Worm (Caenorhabditis elegans) whole organism, L3 larva: ENCODE measurements around the gene unc-77.
A peak's percentile ranks its signal among the peaks of the same experiment; 100 is the strongest.

Experiments
- aly-2 ChIP-seq: fragments of 150-350 bp; optimal IDR thresholded peaks from 2 replicates; lab custom pipeline; 2014; ENCODE audit warnings: missing biosample characterization, missing genetic modification characterization
- ama-1 ChIP-seq: fragments of 150-350 bp; optimal IDR thresholded peaks from 2 replicates; lab custom pipeline; 2018
- ceh-16 ChIP-seq: sonication (generic microtip); optimal IDR thresholded peaks from 2 replicates; lab custom pipeline; 2017; ENCODE audit warnings: missing biosample characterization, missing genetic modification characterization
- ceh-28 ChIP-seq: fragments of 150-350 bp; optimal IDR thresholded peaks from 2 replicates; lab custom pipeline; 2014; ENCODE audit warnings: missing biosample characterization, missing genetic modification reagents, missing genetic modification characterization
- ceh-9 ChIP-seq: sonication (generic microtip); optimal IDR thresholded peaks from 2 replicates; lab custom pipeline; 2018; ENCODE audit warnings: missing biosample characterization, missing genetic modification characterization
- daf-12 ChIP-seq: fragments of 150-350 bp; optimal IDR thresholded peaks from 2 replicates; lab custom pipeline; 2014; ENCODE audit warnings: missing biosample characterization, missing genetic modification reagents, missing genetic modification characterization
- egl-5 ChIP-seq: fragments of 150-350 bp; optimal IDR thresholded peaks from 2 replicates; lab custom pipeline; 2017; ENCODE audit warnings: missing biosample characterization, missing genetic modification reagents, missing genetic modification characterization, inconsistent platforms
- elt-1 ChIP-seq: fragments of 150-350 bp; optimal IDR thresholded peaks from 2 replicates; lab custom pipeline; 2014; ENCODE audit warnings: missing biosample characterization, missing genetic modification characterization
- elt-2 ChIP-seq: sonication (generic microtip); optimal IDR thresholded peaks from 2 replicates; lab custom pipeline; 2016; ENCODE audit warnings: missing genetic modification reagents, mild to moderate bottlenecking, missing genetic modification characterization, missing compliant biosample characterization
- fkh-10 ChIP-seq: sonication (generic microtip); optimal IDR thresholded peaks from 2 replicates; lab custom pipeline; 2017; ENCODE audit warnings: missing biosample characterization, missing genetic modification reagents, missing genetic modification characterization
- fos-1 ChIP-seq: fragments of 150-350 bp; optimal IDR thresholded peaks from 2 replicates; lab custom pipeline; 2014; ENCODE audit warnings: missing biosample characterization, missing genetic modification characterization
- hmg-11 ChIP-seq: sonication (generic microtip); optimal IDR thresholded peaks from 2 replicates; lab custom pipeline; 2016; ENCODE audit warnings: missing genetic modification characterization, missing compliant biosample characterization
- jun-1 ChIP-seq: fragments of 150-350 bp; optimal IDR thresholded peaks from 2 replicates; lab custom pipeline; 2014; ENCODE audit warnings: missing biosample characterization, missing genetic modification reagents, missing genetic modification characterization
- lin-15B ChIP-seq: fragments of 150-350 bp; optimal IDR thresholded peaks from 2 replicates; lab custom pipeline; 2014; ENCODE audit warnings: missing biosample characterization, missing genetic modification characterization
- lin-39 ChIP-seq: fragments of 150-350 bp; optimal IDR thresholded peaks from 2 replicates; lab custom pipeline; 2018; ENCODE audit warnings: missing biosample characterization, missing genetic modification reagents, missing genetic modification characterization
- lsy-12 ChIP-seq: sonication (generic microtip); optimal IDR thresholded peaks from 2 replicates; lab custom pipeline; 2016; ENCODE audit warnings: mild to moderate bottlenecking, missing genetic modification characterization, missing compliant biosample characterization
- mdl-1 ChIP-seq: fragments of 150-350 bp; optimal IDR thresholded peaks from 2 replicates; lab custom pipeline; 2014; ENCODE audit warnings: missing biosample characterization, missing genetic modification characterization
- nhr-12 ChIP-seq: fragments of 150-350 bp; optimal IDR thresholded peaks from 2 replicates; lab custom pipeline; 2014; ENCODE audit warnings: missing biosample characterization, missing genetic modification characterization
- nhr-23 ChIP-seq: fragments of 150-350 bp; optimal IDR thresholded peaks from 2 replicates; lab custom pipeline; 2014; ENCODE audit warnings: missing biosample characterization, missing genetic modification reagents, missing genetic modification characterization
- nhr-237 ChIP-seq: fragments of 150-350 bp; optimal IDR thresholded peaks from 2 replicates; lab custom pipeline; 2014; ENCODE audit warnings: missing biosample characterization, missing genetic modification characterization
- nhr-25 ChIP-seq: sonication (generic microtip); optimal IDR thresholded peaks from 2 replicates; lab custom pipeline; 2017; ENCODE audit warnings: missing biosample characterization, missing genetic modification characterization
- nhr-28 ChIP-seq: fragments of 150-350 bp; optimal IDR thresholded peaks from 2 replicates; lab custom pipeline; 2014; ENCODE audit warnings: missing biosample characterization, missing genetic modification characterization
- nhr-67 ChIP-seq: fragments of 150-350 bp; optimal IDR thresholded peaks from 2 replicates; lab custom pipeline; 2014; ENCODE audit warnings: missing biosample characterization, missing genetic modification characterization
- nhr-76 ChIP-seq: fragments of 150-350 bp; sonication (generic microtip); optimal IDR thresholded peaks from 5 replicates; lab custom pipeline; 2014; ENCODE audit warnings: missing biosample characterization, missing genetic modification characterization
- nhr-77 ChIP-seq: fragments of 150-350 bp; optimal IDR thresholded peaks from 2 replicates; lab custom pipeline; 2014; ENCODE audit warnings: missing biosample characterization, missing genetic modification characterization
- pha-4 ChIP-seq: fragments of 150-350 bp; optimal IDR thresholded peaks from 2 replicates; lab custom pipeline; 2014; ENCODE audit warnings: missing biosample characterization, missing genetic modification reagents, missing genetic modification characterization
- pqm-1 ChIP-seq: fragments of 150-350 bp; optimal IDR thresholded peaks from 2 replicates; lab custom pipeline; 2017; ENCODE audit warnings: missing biosample characterization, missing genetic modification characterization, inconsistent platforms
- skn-1 ChIP-seq: fragments of 150-350 bp; optimal IDR thresholded peaks from 2 replicates; lab custom pipeline; 2014; ENCODE audit warnings: missing biosample characterization, missing genetic modification characterization
- snpc-4 ChIP-seq: fragments of 150-350 bp; optimal IDR thresholded peaks from 2 replicates; lab custom pipeline; 2014; ENCODE audit warnings: missing biosample characterization, missing genetic modification characterization
- tbx-2 ChIP-seq: sonication (generic microtip); optimal IDR thresholded peaks from 2 replicates; lab custom pipeline; 2016; ENCODE audit warnings: mild to moderate bottlenecking, missing genetic modification characterization, missing compliant biosample characterization
- unc-39 ChIP-seq: sonication (generic microtip); optimal IDR thresholded peaks from 4 replicates; lab custom pipeline; 2017; ENCODE audit warnings: missing biosample characterization, missing genetic modification characterization
- unc-62 ChIP-seq: fragments of 150-350 bp; sonication (generic microtip); optimal IDR thresholded peaks from 4 replicates; lab custom pipeline; 2014; ENCODE audit warnings: missing biosample characterization, missing genetic modification reagents, missing genetic modification characterization
- ztf-4 ChIP-seq: fragments of 150-350 bp; optimal IDR thresholded peaks from 2 replicates; lab custom pipeline; 2014; ENCODE audit warnings: missing biosample characterization, missing genetic modification characterization

The unc-77 gene

DNA sequence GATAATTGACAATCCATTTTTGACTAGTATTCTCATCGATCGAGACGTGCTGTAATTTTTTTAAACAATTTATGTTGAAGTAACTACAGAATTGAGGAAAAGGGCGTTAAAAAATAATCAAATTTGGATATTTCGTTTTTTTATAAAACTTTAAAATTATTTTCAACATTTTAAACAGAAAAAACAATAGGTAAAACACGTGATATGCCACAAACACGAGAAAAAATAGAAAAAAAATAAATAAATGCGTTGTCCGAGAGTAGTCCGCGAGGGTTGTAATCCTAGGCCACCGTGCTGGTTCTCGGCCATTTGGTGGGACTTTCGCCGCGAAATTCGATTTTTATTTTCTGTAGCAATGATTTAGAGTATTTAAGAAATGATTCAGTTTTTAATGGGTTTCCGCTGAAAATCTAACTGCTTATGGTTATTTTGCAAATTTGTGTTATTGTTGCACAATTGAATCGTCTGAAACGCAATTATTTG lies 22.7 kb upstream of the unc-77 start, which contains the start of gene C49A9.10 (continued):
- TF ChIP-seq fos-1 (tag; lab: Kevin White, UChicago) (no peak), egl-5 (tag; lab: Kevin White, UChicago) (peak; percentile 13), nhr-12 (no peak), ceh-28 (peak; percentile 58), pqm-1 (peak; percentile 54), hmg-11 (tag; lab: Kevin White, UChicago) (peak; percentile 89), lin-15B (tag; lab: Kevin White, UChicago) (peak; percentile 85), elt-2 (tag; lab: Kevin White, UChicago) (peak; percentile 42), nhr-76 (no peak), lin-39 (tag; lab: Kevin White, UChicago) (peak; percentile 68)
- TF ChIP-seq, all 47 proteins: peak for 17

DNA sequence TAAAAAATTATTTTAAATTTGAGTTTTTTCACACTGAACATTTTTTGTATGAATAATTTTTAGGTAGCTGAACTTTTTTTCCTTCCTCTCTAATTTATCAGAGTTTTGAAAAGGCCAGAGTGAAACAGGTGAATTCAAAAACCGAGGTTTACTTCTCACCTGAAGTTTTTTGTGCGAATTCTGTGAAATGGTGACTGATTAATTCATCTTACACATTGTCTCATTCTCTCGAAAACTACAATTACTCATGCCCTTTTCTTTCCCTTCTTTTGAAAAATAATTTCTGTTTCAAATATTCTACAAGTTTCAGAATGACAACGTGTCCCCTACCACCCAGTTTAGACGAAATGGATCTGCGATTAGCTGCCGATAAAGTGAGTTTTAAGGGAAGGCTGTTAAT lies 18.1 kb upstream of the unc-77 start, which contains the start of gene tkr-2:
tkr-2 (plus strand) TSS at position 301 of the 400 bp plus-strand sequence.
- TF ChIP-seq ama-1 (lab: Kevin White, UChicago): no peak
- TF ChIP-seq nhr-25 (tag; lab: Kevin White, UChicago): no peak
- TF ChIP-seq ztf-4 (tag; lab: Kevin White, UChicago): no peak
- TF ChIP-seq lin-15B (tag; lab: Kevin White, UChicago): no peak
- TF ChIP-seq nhr-77 (tag; lab: Kevin White, UChicago): no peak
- TF ChIP-seq aly-2 (tag; lab: Kevin White, UChicago): no peak
- TF ChIP-seq nhr-76: no peak

DNA sequence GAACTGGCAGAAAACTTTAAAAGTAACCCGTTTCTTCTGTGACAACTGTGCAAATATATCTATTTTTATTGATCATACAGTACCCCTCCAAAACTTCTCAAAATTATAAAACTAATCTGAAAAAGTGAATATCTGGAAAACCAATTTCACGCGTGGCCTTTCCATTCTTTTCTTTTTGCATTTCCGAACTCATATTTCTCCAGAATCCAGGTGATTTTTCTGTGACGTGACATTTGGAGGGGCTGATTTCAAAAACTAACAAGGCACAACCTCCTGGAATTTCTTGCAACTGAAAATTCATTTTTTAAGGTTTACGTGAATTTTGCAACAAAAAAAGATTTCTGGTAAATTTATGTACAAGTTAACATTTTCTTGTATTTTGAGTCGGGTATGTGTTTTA lies 16.6 kb upstream of the unc-77 start:
- TF ChIP-seq aly-2 (tag; lab: Kevin White, UChicago): no peak
- TF ChIP-seq nhr-67 (tag; lab: Kevin White, UChicago): no peak
- no peak for TF ChIP-seq ama-1 (lab: Kevin White, UChicago)

ce11 chrIV:6187160-6187559 lies 3.5 kb upstream of the unc-77 start:
- TF ChIP-seq elt-1: no peak
- no peak for TF ChIP-seq daf-12 (tag; lab: Kevin White, UChicago)
- no peak for TF ChIP-seq fos-1 (tag; lab: Kevin White, UChicago)
- TF ChIP-seq lsy-12 (tag; lab: Kevin White, UChicago): no peak
- TF ChIP-seq unc-62 (GFP tag; lab: Kevin White, UChicago): no peak
- no peak for TF ChIP-seq nhr-28 (tag; lab: Kevin White, UChicago)
- TF ChIP-seq ama-1 (lab: Kevin White, UChicago): no peak
- no peak for TF ChIP-seq lin-39 (tag; lab: Kevin White, UChicago)
- TF ChIP-seq tbx-2: no peak
- TF ChIP-seq nhr-76: no peak
- no peak for TF ChIP-seq unc-39 (tag; lab: Kevin White, UChicago)
- no peak for TF ChIP-seq snpc-4 (tag; lab: Kevin White, UChicago)
- no peak for TF ChIP-seq nhr-23 (tag; lab: Kevin White, UChicago)
- no peak for TF ChIP-seq ceh-16 (tag; lab: Kevin White, UChicago)
- no peak for TF ChIP-seq mdl-1

- TF ChIP-seq elt-2 (tag; lab: Kevin White, UChicago) (peak; percentile 88), unc-62 (GFP tag; lab: Kevin White, UChicago) (no peak), jun-1 (peak; percentile 70), nhr-77 (tag; lab: Kevin White, UChicago) (no peak), pha-4 (tag; lab: Kevin White, UChicago) (peak; percentile 49), pqm-1 (peak; percentile 87)
These were observed 1.9 kb upstream of the unc-77 start, which contains the start of gene asp-9 for ce11 chrIV:6185578-6185977. Gene asp-9, plus strand, starts transcription at chrIV:6185889.

ce11 chrIV:6177383-6177782 lies 6.3 kb downstream of the unc-77 start:
- no peak for TF ChIP-seq mdl-1
- TF ChIP-seq nhr-76: no peak
- TF ChIP-seq lin-39 (tag; lab: Kevin White, UChicago): no peak
- no peak for TF ChIP-seq fkh-10
- no peak for TF ChIP-seq nhr-237
- TF ChIP-seq nhr-12: no peak
- no peak for TF ChIP-seq ceh-9
- TF ChIP-seq skn-1: no peak
